Worm (Caenorhabditis elegans) whole organism, late embryonic: ENCODE measurements around the gene pals-25.

Experiments used
- C38D4.7 ChIP-seq: fragments of 200-800 bp; sonication (Bioruptor generic); optimal IDR thresholded peaks from 2 replicates; lab custom pipeline; 2018; ENCODE audit warnings: mild to moderate bottlenecking, missing genetic modification characterization, moderate library complexity, missing compliant biosample characterization
- ahr-1 ChIP-seq: sonication (generic microtip); optimal IDR thresholded peaks from 2 replicates; lab custom pipeline; 2016; ENCODE audit warnings: missing genetic modification characterization, missing compliant biosample characterization
- ceh-18 ChIP-seq: sonication (generic microtip); optimal IDR thresholded peaks from 2 replicates; lab custom pipeline; 2016; ENCODE audit warnings: missing genetic modification characterization, missing compliant biosample characterization
- ceh-9 ChIP-seq: sonication (generic microtip); optimal IDR thresholded peaks from 2 replicates; lab custom pipeline; 2016; ENCODE audit warnings: mild to moderate bottlenecking, missing genetic modification characterization, inconsistent platforms, missing compliant biosample characterization
- elt-2 ChIP-seq: sonication (generic microtip); optimal IDR thresholded peaks from 2 replicates; lab custom pipeline; 2016; ENCODE audit warnings: missing genetic modification reagents, missing genetic modification characterization, missing compliant biosample characterization
- ets-4 ChIP-seq: sonication (generic microtip); optimal IDR thresholded peaks from 2 replicates; lab custom pipeline; 2016; ENCODE audit warnings: missing genetic modification characterization, missing compliant biosample characterization
- hlh-13 ChIP-seq: fragments of 200-800 bp; sonication (Bioruptor generic); optimal IDR thresholded peaks from 2 replicates; lab custom pipeline; 2018; ENCODE audit warnings: mild to moderate bottlenecking, missing genetic modification characterization, missing compliant biosample characterization
- lin-11 ChIP-seq: fragments of 200-800 bp; sonication (Bioruptor generic); optimal IDR thresholded peaks from 2 replicates; lab custom pipeline; 2018; ENCODE audit warnings: mild to moderate bottlenecking, missing genetic modification characterization, missing compliant biosample characterization
- nhr-11 ChIP-seq: fragments of 150-350 bp; optimal IDR thresholded peaks from 2 replicates; lab custom pipeline; 2014; ENCODE audit warnings: missing biosample characterization, missing genetic modification characterization
- odd-2 ChIP-seq: sonication (generic microtip); optimal IDR thresholded peaks from 2 replicates; lab custom pipeline; 2017; ENCODE audit warnings: antibody characterized with exemption, mild to moderate bottlenecking, missing genetic modification characterization, missing compliant biosample characterization
- ref-2 ChIP-seq: sonication (generic microtip); optimal IDR thresholded peaks from 2 replicates; lab custom pipeline; 2016; ENCODE audit warnings: missing genetic modification characterization, missing compliant biosample characterization
- rnt-1 ChIP-seq: sonication (generic microtip); optimal IDR thresholded peaks from 2 replicates; lab custom pipeline; 2016; ENCODE audit warnings: missing genetic modification characterization, missing compliant biosample characterization
- tbx-2 ChIP-seq: sonication (generic microtip); optimal IDR thresholded peaks from 2 replicates; lab custom pipeline; 2016; ENCODE audit warnings: missing genetic modification characterization, missing compliant biosample characterization
- tbx-7 ChIP-seq: sonication (generic microtip); optimal IDR thresholded peaks from 2 replicates; lab custom pipeline; 2016; ENCODE audit warnings: missing genotype, missing genetic modification characterization, missing compliant biosample characterization
- unc-3 ChIP-seq, 2 experiments: fragments of 200-800 bp in 1 of 2; sonication (Bioruptor generic) in 1 of 2; sonication (generic microtip) in 1 of 2; conservative IDR thresholded peaks in 1 of 2; optimal IDR thresholded peaks in 1 of 2; 2 replicates each; pipeline versions ENCODE4 v1.3.6 to Lab custom; 2016 to 2022; ENCODE audit warnings: missing compliant biosample characterization in 2 of 2, missing genetic modification characterization in 2 of 2, missing genetic modification reagents in 1 of 2
- unc-42 ChIP-seq: sonication (generic microtip); optimal IDR thresholded peaks from 2 replicates; lab custom pipeline; 2016; ENCODE audit warnings: missing genotype, missing genetic modification characterization, missing compliant biosample characterization

Gene pals-25

ce11 chrIII:184335-184734 is 50.0 kb downstream of the pals-25 start:
- TF ChIP-seq odd-2 (tag; lab: Kevin White, UChicago) (no peak), tbx-7 (tag; lab: Kevin White, UChicago) (no peak), elt-2 (tag; lab: Kevin White, UChicago) (no peak), C38D4.7 (no peak), ref-2 (tag; lab: Kevin White, UChicago) (no peak), lin-11 (no peak), nhr-11 (tag; lab: Kevin White, UChicago) (no peak), ahr-1 (no peak), tbx-2 (tag; lab: Kevin White, UChicago) (no peak), rnt-1 (tag; lab: Kevin White, UChicago) (no peak), ceh-9 (tag; lab: Kevin White, UChicago) (no peak), unc-3 (GFP tag; conservative IDR thresholded peaks at IDR 0.05; lab: Robert Waterston, UW) (no peak), unc-3 (tag; optimal IDR thresholded peaks at IDR 0.05; lab: Kevin White, UChicago) (no peak), unc-42 (tag; lab: Kevin White, UChicago) (no peak), hlh-13 (GFP tag; lab: Kevin White, UChicago) (no peak), ceh-18 (no peak), ets-4 (tag; lab: Kevin White, UChicago) (no peak)
